Worm (Caenorhabditis elegans): ENCODE measurements around the gene F22B7.9.

- TF ChIP-seq K09A11.1 (tag; optimal IDR thresholded peaks at IDR 0.05; ENCODE audit: insufficient read depth) (no peak), eyg-1 (tag; optimal IDR thresholded peaks at IDR 0.05) (no peak), dmd-4 (tag; optimal IDR thresholded peaks at IDR 0.05; ENCODE audit: borderline replicate concordance) (no peak)
Observed at ce11 chrIII:8667382-8667781, 13.7 kb upstream of the F22B7.9 start, which contains the start of gene dpy-19.

Data from whole organism, late embryonic.